Worm (Caenorhabditis elegans): ENCODE measurements around the gene ragc-1.

The ragc-1 gene

ce11 chrIV:11604909-11605308, at the start of gene ragc-1, which contains the start of gene Y24F12A.1:
TSS of gene ragc-1 (minus strand) at chrIV:11604933.
TSS of gene Y24F12A.1 (plus strand) at chrIV:11605254.
- TF ChIP-seq hnd-1 (tag; optimal IDR thresholded peaks at IDR 0.05) (no peak), flt-1 (GFP tag; IDR thresholded peaks at IDR 0.05) (peak; percentile 33; the same call in 1 of the 2 replicates), scrt-1 (GFP tag; IDR thresholded peaks at IDR 0.05) (0 out of 2 replicates have a peak, but pooled peaks have one; percentile 37), ceh-13 (GFP tag; optimal IDR thresholded peaks at IDR 0.05) (no peak), pes-1 (GFP tag; IDR thresholded peaks at IDR 0.05) (peak; percentile 74), hmg-4 (GFP tag; optimal IDR thresholded peaks at IDR 0.05) (no peak), tra-4 (tag; optimal IDR thresholded peaks at IDR 0.05) (no peak), sea-1 (GFP tag; conservative IDR thresholded peaks at IDR 0.05) (0 out of 2 replicates have a peak, but pooled peaks have one; percentile 57), ets-7 (tag; optimal IDR thresholded peaks at IDR 0.05) (no peak), aly-1 (tag; optimal IDR thresholded peaks at IDR 0.05) (no peak), F13C5.2 (tag; optimal IDR thresholded peaks at IDR 0.05) (peak; percentile 16), tbx-11 (GFP tag; IDR thresholded peaks at IDR 0.05) (no peak), ama-1 (optimal IDR thresholded peaks at IDR 0.05) (no peak), ceh-36 (tag; optimal IDR thresholded peaks at IDR 0.05) (peak; percentile 62), hmbx-1 (tag; optimal IDR thresholded peaks at IDR 0.05) (no peak), B0310.2 (tag; optimal IDR thresholded peaks at IDR 0.05) (no peak), tbx-37 (GFP tag; conservative IDR thresholded peaks at IDR 0.05) (0 out of 2 replicates have a peak, but pooled peaks have one; percentile 29)

ce11 chrIV:11651965-11652453, 47.3 kb upstream of the ragc-1 start, which contains the start of the genes acl-3 and ndub-6:
TSS of gene acl-3 (minus strand) at chrIV:11652023.
TSS of gene ndub-6 (plus strand) at chrIV:11652403.
- TF ChIP-seq sea-1 (GFP tag; conservative IDR thresholded peaks at IDR 0.05) (no peak), ets-7 (tag; optimal IDR thresholded peaks at IDR 0.05) (no peak), B0310.2 (tag; optimal IDR thresholded peaks at IDR 0.05) (no peak), flt-1 (GFP tag; IDR thresholded peaks at IDR 0.05) (no peak), scrt-1 (GFP tag; IDR thresholded peaks at IDR 0.05) (no peak), ceh-36 (tag; optimal IDR thresholded peaks at IDR 0.05) (no peak), ceh-13 (GFP tag; optimal IDR thresholded peaks at IDR 0.05) (no peak), pes-1 (GFP tag; IDR thresholded peaks at IDR 0.05) (no peak), hmg-4 (GFP tag; optimal IDR thresholded peaks at IDR 0.05) (no peak), ama-1 (optimal IDR thresholded peaks at IDR 0.05) (no peak), tbx-37 (GFP tag; conservative IDR thresholded peaks at IDR 0.05) (no peak), tbx-11 (GFP tag; IDR thresholded peaks at IDR 0.05) (no peak), hnd-1 (tag; optimal IDR thresholded peaks at IDR 0.05) (no peak), hmbx-1 (tag; optimal IDR thresholded peaks at IDR 0.05) (no peak), aly-1 (tag; optimal IDR thresholded peaks at IDR 0.05) (no peak), F13C5.2 (tag; optimal IDR thresholded peaks at IDR 0.05) (no peak), tra-4 (tag; optimal IDR thresholded peaks at IDR 0.05) (no peak)

ce11 chrIV:11650344-11650743, 45.6 kb upstream of the ragc-1 start:
- TF ChIP-seq scrt-1 (GFP tag; IDR thresholded peaks at IDR 0.05) = no peak
- TF ChIP-seq B0310.2 (tag; optimal IDR thresholded peaks at IDR 0.05) = no peak
- TF ChIP-seq ceh-13 (GFP tag; optimal IDR thresholded peaks at IDR 0.05) = no peak
- TF ChIP-seq tbx-37 (GFP tag; conservative IDR thresholded peaks at IDR 0.05) = no peak
- no peak for TF ChIP-seq pes-1 (GFP tag; IDR thresholded peaks at IDR 0.05)
- TF ChIP-seq hmg-4 (GFP tag; optimal IDR thresholded peaks at IDR 0.05) = no peak
- TF ChIP-seq hmbx-1 (tag; optimal IDR thresholded peaks at IDR 0.05) = no peak
- no peak for TF ChIP-seq aly-1 (tag; optimal IDR thresholded peaks at IDR 0.05)
- TF ChIP-seq F13C5.2 (tag; optimal IDR thresholded peaks at IDR 0.05) = no peak

- no peak for TF ChIP-seq ceh-36 (tag; optimal IDR thresholded peaks at IDR 0.05)
- no peak for TF ChIP-seq aly-1 (tag; optimal IDR thresholded peaks at IDR 0.05)
- TF ChIP-seq flt-1 (GFP tag; IDR thresholded peaks at IDR 0.05) = no peak
- no peak for TF ChIP-seq ceh-13 (GFP tag; optimal IDR thresholded peaks at IDR 0.05)
- no peak for TF ChIP-seq B0310.2 (tag; optimal IDR thresholded peaks at IDR 0.05)
- TF ChIP-seq ama-1 (optimal IDR thresholded peaks at IDR 0.05) = no peak
- no peak for TF ChIP-seq tbx-11 (GFP tag; IDR thresholded peaks at IDR 0.05)
- no peak for TF ChIP-seq F13C5.2 (tag; optimal IDR thresholded peaks at IDR 0.05)
Measured at ce11 chrIV:11649031-11649430, 44.3 kb upstream of the ragc-1 start, which contains the start of gene ZK809.8. TSS of gene ZK809.8 (minus strand) at chrIV:11649064.

ce11 chrIV:11646908-11647307, 42.2 kb upstream of the ragc-1 start:
- TF ChIP-seq hmg-4 (GFP tag; optimal IDR thresholded peaks at IDR 0.05) = no peak
- TF ChIP-seq aly-1 (tag; optimal IDR thresholded peaks at IDR 0.05) = no peak
- TF ChIP-seq tbx-37 (GFP tag; conservative IDR thresholded peaks at IDR 0.05) = no peak
- no peak for TF ChIP-seq ama-1 (optimal IDR thresholded peaks at IDR 0.05)
- no peak for TF ChIP-seq flt-1 (GFP tag; IDR thresholded peaks at IDR 0.05)
- no peak for TF ChIP-seq hnd-1 (tag; optimal IDR thresholded peaks at IDR 0.05)
- TF ChIP-seq ceh-36 (tag; optimal IDR thresholded peaks at IDR 0.05) = no peak
- TF ChIP-seq tbx-11 (GFP tag; IDR thresholded peaks at IDR 0.05) = no peak
- no peak for TF ChIP-seq B0310.2 (tag; optimal IDR thresholded peaks at IDR 0.05)

- no peak for TF ChIP-seq hnd-1 (tag; optimal IDR thresholded peaks at IDR 0.05)
- TF ChIP-seq tbx-11 (GFP tag; IDR thresholded peaks at IDR 0.05) = no peak
Measured at ce11 chrIV:11645354-11645753, 40.6 kb upstream of the ragc-1 start.

- TF ChIP-seq ets-7 (tag; optimal IDR thresholded peaks at IDR 0.05) = no peak
- TF ChIP-seq tra-4 (tag; optimal IDR thresholded peaks at IDR 0.05) = no peak
- no peak for TF ChIP-seq sea-1 (GFP tag; conservative IDR thresholded peaks at IDR 0.05)
- TF ChIP-seq tbx-37 (GFP tag; conservative IDR thresholded peaks at IDR 0.05) = no peak
- no peak for TF ChIP-seq hmg-4 (GFP tag; optimal IDR thresholded peaks at IDR 0.05)
- no peak for TF ChIP-seq hnd-1 (tag; optimal IDR thresholded peaks at IDR 0.05)
- TF ChIP-seq ceh-13 (GFP tag; optimal IDR thresholded peaks at IDR 0.05) = no peak
- TF ChIP-seq scrt-1 (GFP tag; IDR thresholded peaks at IDR 0.05) = no peak
- TF ChIP-seq pes-1 (GFP tag; IDR thresholded peaks at IDR 0.05) = no peak
- no peak for TF ChIP-seq tbx-11 (GFP tag; IDR thresholded peaks at IDR 0.05)
- TF ChIP-seq flt-1 (GFP tag; IDR thresholded peaks at IDR 0.05) = no peak
- no peak for TF ChIP-seq ceh-36 (tag; optimal IDR thresholded peaks at IDR 0.05)
Measured at ce11 chrIV:11644705-11645104, 40.0 kb upstream of the ragc-1 start.
